Fruit fly (Drosophila melanogaster) whole organism, embryonic: ENCODE results near the gene CG15717.

ENCODE experiments used
- Atf6 ChIP-seq: fragments of 200-800 bp; sonication (Bioruptor generic); IDR thresholded peaks from 2 replicates; pipeline ENCODE4 v1.3.6; 2022; ENCODE audit warnings: missing biosample characterization, missing genetic modification characterization
- CG1024 ChIP-seq: fragments of 200-800 bp; sonication (Bioruptor generic); IDR thresholded peaks from 2 replicates; pipeline ENCODE4 v1.3.6; 2022; ENCODE audit warnings: missing biosample characterization, missing genetic modification characterization
- CG10431 ChIP-seq: fragments of 200-800 bp; sonication (Bioruptor generic); optimal IDR thresholded peaks from 3 replicates; lab custom pipeline; 2018; ENCODE audit warnings: missing biosample characterization, mild to moderate bottlenecking, missing genetic modification characterization
- CG11695 ChIP-seq: fragments of 200-800 bp; sonication (Bioruptor generic); IDR thresholded peaks from 3 replicates; pipeline ENCODE4 v1.3.6; 2022; ENCODE audit warnings: missing biosample characterization, missing genetic modification characterization
- CG11696 ChIP-seq: fragments of 200-800 bp; sonication (Bioruptor generic); IDR thresholded peaks from 2 replicates; pipeline ENCODE4 v1.3.6; 2022; ENCODE audit warnings: missing biosample characterization, missing genetic modification characterization
- CG15073 ChIP-seq: fragments of 200-800 bp; sonication (Bioruptor generic); optimal IDR thresholded peaks from 2 replicates; lab custom pipeline; 2016; ENCODE audit warnings: missing biosample characterization, missing genetic modification characterization
- CG2875 ChIP-seq: fragments of 200-800 bp; sonication (Bioruptor generic); optimal IDR thresholded peaks from 2 replicates; lab custom pipeline; 2017; ENCODE audit warnings: missing biosample characterization, mild to moderate bottlenecking, missing genetic modification characterization, missing genetic modification reagents
- CG3163 ChIP-seq: fragments of 200-800 bp; sonication (Bioruptor generic); optimal IDR thresholded peaks from 3 replicates; lab custom pipeline; 2016; ENCODE audit warnings: missing biosample characterization, missing genetic modification characterization
- CG3407 ChIP-seq: fragments of 200-800 bp; sonication (Bioruptor generic); optimal IDR thresholded peaks from 2 replicates; lab custom pipeline; 2018; ENCODE audit warnings: missing biosample characterization, mild to moderate bottlenecking, missing genetic modification characterization
- CG34376 ChIP-seq: fragments of 200-800 bp; sonication (Bioruptor generic); optimal IDR thresholded peaks from 2 replicates; lab custom pipeline; 2018; ENCODE audit warnings: missing biosample characterization, mild to moderate bottlenecking, missing genetic modification characterization
- CG7928 ChIP-seq: fragments of 200-800 bp; sonication (Bioruptor generic); optimal IDR thresholded peaks from 2 replicates; lab custom pipeline; 2017; ENCODE audit warnings: missing biosample characterization, mild to moderate bottlenecking, missing genetic modification characterization
- CG8281 ChIP-seq: fragments of 200-800 bp; sonication (Bioruptor generic); optimal IDR thresholded peaks from 2 replicates; lab custom pipeline; 2018; ENCODE audit warnings: missing biosample characterization, mild to moderate bottlenecking, missing genetic modification characterization, moderate library complexity
- CG8290 ChIP-seq, 3 experiments: fragments of 200-800 bp; sonication (Bioruptor generic); optimal IDR thresholded peaks; 2 replicates each; lab custom pipeline; 2016 to 2019; ENCODE audit warnings: missing biosample characterization in 3 of 3, missing genetic modification characterization in 3 of 3, mild to moderate bottlenecking in 2 of 3, moderate library complexity in 1 of 3
- CG9727 ChIP-seq: fragments of 200-800 bp; sonication (Bioruptor generic); optimal IDR thresholded peaks from 3 replicates; lab custom pipeline; 2017; ENCODE audit warnings: missing biosample characterization, mild to moderate bottlenecking, missing genetic modification characterization
- CHES-1-like ChIP-seq: fragments of 200-800 bp; sonication (Bioruptor generic); optimal IDR thresholded peaks from 2 replicates; lab custom pipeline; 2016; ENCODE audit warnings: missing biosample characterization, missing genetic modification characterization
- Dfd ChIP-seq, 2 experiments: fragments of >200 bp; optimal IDR thresholded peaks; 2 replicates each; lab custom pipeline; 2017; ENCODE audit warnings: missing biosample characterization in 2 of 2, missing genetic modification characterization in 2 of 2
- Doc2 ChIP-seq: fragments of 200-800 bp; sonication (Bioruptor generic); IDR thresholded peaks from 2 replicates; pipeline ENCODE4 v1.3.6; 2022; ENCODE audit warnings: missing biosample characterization, missing genetic modification characterization
- Dref ChIP-seq: fragments of 200-800 bp; sonication (Bioruptor generic); IDR thresholded peaks from 2 replicates; pipeline ENCODE4 v1.3.6; 2022; ENCODE audit warnings: missing biosample characterization, missing genetic modification characterization
- Eip74EF ChIP-seq, 2 experiments: fragments of 200-800 bp in 1 of 2; fragments of >200 bp in 1 of 2; sonication (Bioruptor generic) in 1 of 2; optimal IDR thresholded peaks; 2 replicates each; lab custom pipeline; 2017 to 2019; ENCODE audit warnings: missing biosample characterization in 2 of 2, missing genetic modification characterization in 2 of 2, mild to moderate bottlenecking in 1 of 2, moderate library complexity in 1 of 2
- Ets97D ChIP-seq: fragments of 200-800 bp; sonication (Bioruptor generic); optimal IDR thresholded peaks from 3 replicates; lab custom pipeline; 2016; ENCODE audit warnings: missing biosample characterization, missing genetic modification characterization
- Hmr ChIP-seq: fragments of 200-800 bp; sonication (Bioruptor generic); optimal IDR thresholded peaks from 3 replicates; lab custom pipeline; 2017; ENCODE audit warnings: mild to moderate bottlenecking, missing biosample characterization, missing genetic modification reagents, missing genetic modification characterization
- Hmx ChIP-seq: fragments of 200-800 bp; sonication (Bioruptor generic); optimal IDR thresholded peaks from 2 replicates; lab custom pipeline; 2016; ENCODE audit warnings: missing biosample characterization, missing genetic modification characterization
- Myb ChIP-seq: fragments of 200-800 bp; sonication (Bioruptor generic); optimal IDR thresholded peaks from 2 replicates; lab custom pipeline; 2016; ENCODE audit warnings: missing biosample characterization, missing genetic modification characterization
- PHDP ChIP-seq: fragments of 200-800 bp; sonication (Bioruptor generic); optimal IDR thresholded peaks from 3 replicates; lab custom pipeline; 2018; ENCODE audit warnings: missing biosample characterization, mild to moderate bottlenecking, missing genetic modification characterization, moderate library complexity
- Spps ChIP-seq: fragments of 200-800 bp; sonication (Bioruptor generic); optimal IDR thresholded peaks from 2 replicates; lab custom pipeline; 2018; ENCODE audit warnings: missing biosample characterization, mild to moderate bottlenecking, missing genetic modification characterization
- TFAM ChIP-seq: fragments of 200-800 bp; sonication (Bioruptor generic); optimal IDR thresholded peaks from 2 replicates; lab custom pipeline; 2017; ENCODE audit warnings: missing biosample characterization, missing genetic modification characterization, inconsistent platforms
- Taf1 ChIP-seq: fragments of 200-800 bp; sonication (Bioruptor generic); IDR thresholded peaks from 2 replicates; pipeline ENCODE4 v1.3.6; 2022; ENCODE audit warnings: missing biosample characterization, missing genetic modification characterization
- ab ChIP-seq: fragments of 200-800 bp; sonication (Bioruptor generic); optimal IDR thresholded peaks from 2 replicates; lab custom pipeline; 2016; ENCODE audit warnings: missing biosample characterization, missing genetic modification characterization
- eve ChIP-seq, 2 experiments: fragments of >200 bp; optimal IDR thresholded peaks; 2 replicates each; lab custom pipeline; 2017; ENCODE audit warnings: missing biosample characterization in 2 of 2, missing genetic modification characterization in 2 of 2
- fd64A ChIP-seq: fragments of 200-800 bp; sonication (Bioruptor generic); optimal IDR thresholded peaks from 3 replicates; lab custom pipeline; 2018; ENCODE audit warnings: missing biosample characterization, mild to moderate bottlenecking, missing genetic modification characterization
- inv ChIP-seq: fragments of 200-800 bp; sonication (Bioruptor generic); IDR thresholded peaks from 2 replicates; pipeline ENCODE4 v1.3.6; 2022; ENCODE audit warnings: missing biosample characterization, missing genetic modification characterization; ENCODE audit not compliant: partially characterized antibody
- kay ChIP-seq: fragments of 200-800 bp; sonication (Bioruptor generic); optimal IDR thresholded peaks from 2 replicates; lab custom pipeline; 2016; ENCODE audit warnings: missing biosample characterization, missing genetic modification characterization
- ken ChIP-seq: fragments of 200-800 bp; sonication (Bioruptor generic); IDR thresholded peaks from 3 replicates; pipeline ENCODE4 v1.3.6; 2022; ENCODE audit warnings: missing biosample characterization, missing genetic modification characterization
- nau ChIP-seq: fragments of 200-800 bp; sonication (Bioruptor generic); optimal IDR thresholded peaks from 3 replicates; lab custom pipeline; 2017; ENCODE audit warnings: missing biosample characterization, mild to moderate bottlenecking, missing genetic modification characterization, missing genetic modification reagents
- pan ChIP-seq, 4 experiments: fragments of >200 bp in 3 of 4; fragments of 200-800 bp in 1 of 4; sonication (Bioruptor generic) in 1 of 4; optimal IDR thresholded peaks in 3 of 4; IDR thresholded peaks in 1 of 4; 2 replicates each; pipeline versions ENCODE4 v1.3.6 to Lab custom; 2017 to 2022; ENCODE audit warnings: missing biosample characterization in 2 of 4, missing genetic modification characterization in 2 of 4, mixed read lengths in 1 of 4
- peb ChIP-seq: fragments of 200-800 bp; sonication (Bioruptor generic); IDR thresholded peaks from 2 replicates; pipeline ENCODE4 v1.3.6; 2022; ENCODE audit warnings: missing biosample characterization, missing genetic modification characterization
- pita ChIP-seq: fragments of 200-800 bp; sonication (Bioruptor generic); optimal IDR thresholded peaks from 2 replicates; lab custom pipeline; 2017; ENCODE audit warnings: missing biosample characterization, mild to moderate bottlenecking, missing genetic modification characterization
- pnt ChIP-seq: fragments of 200-800 bp; sonication (Bioruptor generic); optimal IDR thresholded peaks from 3 replicates; lab custom pipeline; 2016; ENCODE audit warnings: missing biosample characterization, missing genetic modification characterization
- sc ChIP-seq, 3 experiments: fragments of >200 bp in 2 of 3; fragments of 200-800 bp in 1 of 3; sonication (Bioruptor generic) in 1 of 3; optimal IDR thresholded peaks; 2 replicates in 2 of 3; 3 replicates in 1 of 3; lab custom pipeline; 2017; ENCODE audit warnings: mild to moderate bottlenecking in 1 of 3, missing biosample characterization in 1 of 3, missing genetic modification characterization in 1 of 3, missing genetic modification reagents in 1 of 3
- sd ChIP-seq: fragments of 200-800 bp; sonication (Bioruptor generic); optimal IDR thresholded peaks from 3 replicates; lab custom pipeline; 2018; ENCODE audit warnings: missing biosample characterization, mild to moderate bottlenecking, missing genetic modification characterization, moderate library complexity
- sim ChIP-seq: fragments of 200-800 bp; sonication (Bioruptor generic); IDR thresholded peaks from 2 replicates; pipeline ENCODE4 v1.3.6; 2022; ENCODE audit warnings: missing biosample characterization, missing genetic modification characterization
- sisA ChIP-seq: fragments of 200-800 bp; sonication (Bioruptor generic); IDR thresholded peaks from 2 replicates; pipeline ENCODE4 v1.3.6; 2022; ENCODE audit warnings: missing biosample characterization, missing genetic modification characterization
- toy ChIP-seq: fragments of 200-800 bp; sonication (Bioruptor generic); IDR thresholded peaks from 2 replicates; pipeline ENCODE4 v1.3.6; 2022; ENCODE audit warnings: missing biosample characterization, missing genetic modification characterization
- ttk ChIP-seq: fragments of 200-800 bp; sonication (Bioruptor generic); IDR thresholded peaks from 2 replicates; pipeline ENCODE4 v2.1.2; 2022; ENCODE audit warnings: missing biosample characterization, missing genetic modification characterization
- unpg ChIP-seq: fragments of 200-800 bp; sonication (Bioruptor generic); optimal IDR thresholded peaks from 3 replicates; lab custom pipeline; 2018; ENCODE audit warnings: missing biosample characterization, mild to moderate bottlenecking, missing genetic modification characterization, moderate library complexity
- vnd ChIP-seq: fragments of 200-800 bp; sonication (Bioruptor generic); IDR thresholded peaks from 3 replicates; pipeline ENCODE4 v1.3.6; 2022; ENCODE audit warnings: missing biosample characterization, missing genetic modification characterization; ENCODE audit not compliant: partially characterized antibody
- wek ChIP-seq: fragments of 200-800 bp; sonication (Bioruptor generic); optimal IDR thresholded peaks from 3 replicates; lab custom pipeline; 2018; ENCODE audit warnings: missing biosample characterization, mild to moderate bottlenecking, missing genetic modification characterization, moderate library complexity
- z ChIP-seq: fragments of 200-800 bp; sonication (Bioruptor generic); IDR thresholded peaks from 3 replicates; pipeline ENCODE4 v1.3.6; 2022; ENCODE audit warnings: missing biosample characterization, missing genetic modification characterization

The CG15717 gene

DNA sequence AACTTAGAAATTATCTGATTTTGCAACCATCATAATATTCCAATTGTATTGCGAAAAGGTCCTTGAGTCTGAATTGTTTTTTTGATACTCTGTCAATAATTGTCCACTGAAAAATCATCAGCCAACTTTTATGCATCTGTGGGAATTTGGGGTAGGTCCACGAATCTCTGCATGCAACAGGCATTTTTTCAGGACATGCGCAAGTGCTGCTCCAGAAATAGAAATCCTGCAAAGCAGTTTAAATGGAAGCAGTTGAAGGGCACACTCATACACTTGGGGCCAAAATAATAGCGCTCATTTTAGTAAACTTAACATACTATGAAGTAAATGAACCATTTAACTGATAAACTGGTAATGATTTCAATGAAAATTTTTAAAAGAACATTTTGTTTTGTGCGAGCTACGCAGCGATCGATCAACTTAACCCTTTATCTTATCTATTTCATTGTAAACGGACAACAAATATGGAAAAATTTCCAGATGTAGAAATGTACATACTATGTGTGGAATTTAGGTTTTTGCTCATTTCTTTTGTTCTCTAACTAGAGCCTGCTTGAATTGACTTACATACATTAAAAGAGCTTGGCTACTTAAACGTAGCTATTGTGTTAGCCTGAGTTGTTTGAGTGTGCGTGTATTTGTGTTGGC, 1.5 kb downstream of the CG15717 start (continued):
- TF ChIP-seq vnd (GFP tag; lab: Robert Waterston, UW) (no peak), CHES-1-like (GFP tag; lab: Kevin White, UChicago) (peak; percentile 49), toy (GFP tag; lab: Robert Waterston, UW) (no peak), Myb (GFP tag; lab: Kevin White, UChicago) (no peak), pnt (peak; percentile 71), wek (GFP tag; lab: Kevin White, UChicago) (no peak), z (GFP tag; lab: Robert Waterston, UW) (no peak), Dfd (GFP tag; optimal IDR thresholded peaks at IDR 0.05; lab: Kevin White, UChicago) (no peak), Eip74EF (GFP tag; optimal IDR thresholded peaks at IDR 0.05; lab: Kevin White, UChicago) (peak in 1 of 2 experiments; percentile 72), PHDP (peak; percentile 75), Doc2 (GFP tag; lab: Robert Waterston, UW) (no peak), CG8290 (GFP tag; optimal IDR thresholded peaks at IDR 0.05; lab: Kevin White, UChicago) (peak; percentile 13), CG8290 (tag; optimal IDR thresholded peaks at IDR 0.05; lab: Kevin White, UChicago) (peak in 1 of 2 experiments; percentile 40), Atf6 (0 out of 2 replicates have a peak, but pooled peaks have one; percentile 30), Dref (GFP tag; lab: Robert Waterston, UW) (no peak), CG8281 (tag; lab: Kevin White, UChicago) (peak; percentile 52), ttk (GFP tag; lab: Robert Waterston, UW) (no peak), ab (peak; percentile 29), CG3407 (GFP tag; lab: Kevin White, UChicago) (peak; percentile 35), sd (peak; percentile 69), eve (GFP tag; optimal IDR thresholded peaks at IDR 0.05; lab: Kevin White, UChicago) (peak in 1 of 2 experiments; percentile 92), CG15073 (peak; percentile 7), inv (GFP tag; lab: Robert Waterston, UW) (no peak), Hmx (GFP tag; lab: Kevin White, UChicago) (peak; percentile 25), Taf1 (no peak), TFAM (no peak), CG2875 (peak; percentile 46), CG34376 (GFP tag; lab: Kevin White, UChicago) (peak; percentile 63), peb (GFP tag; lab: Robert Waterston, UW) (no peak), CG3163 (GFP tag; lab: Kevin White, UChicago) (no peak), sim (GFP tag; lab: Robert Waterston, UW) (peak; percentile 34; the same call in 1 of the 2 replicates), pan (optimal IDR thresholded peaks at IDR 0.05; lab: Kevin White, UChicago) (no peak), pan (GFP tag; optimal IDR thresholded peaks at IDR 0.05 in 1 of 2, IDR thresholded peaks at IDR 0.05 in 1 of 2) (no peak), CG1024 (0 out of 2 replicates have a peak, but pooled peaks have one; percentile 38), Ets97D (GFP tag; lab: Kevin White, UChicago) (no peak), CG9727 (peak; percentile 81), ken (GFP tag; lab: Robert Waterston, UW) (peak; percentile 66; the same call in 1 of the 3 replicates), CG10431 (GFP tag; lab: Kevin White, UChicago) (peak; percentile 65), sisA (GFP tag; lab: Robert Waterston, UW) (0 out of 2 replicates have a peak, but pooled peaks have one; percentile 16), pita (no peak), CG11696 (GFP tag; lab: Robert Waterston, UW) (peak; percentile 91; the same call in 1 of the 2 replicates), Spps (tag; lab: Kevin White, UChicago) (peak; percentile 54), nau (GFP tag; lab: Kevin White, UChicago) (peak; percentile 70), sc (optimal IDR thresholded peaks at IDR 0.05; lab: Kevin White, UChicago) (no peak), sc (GFP tag; optimal IDR thresholded peaks at IDR 0.05; lab: Kevin White, UChicago) (peak; percentile 54), unpg (peak; percentile 62), CG11695 (GFP tag; lab: Robert Waterston, UW) (peak; percentile 45; the same call in 1 of the 3 replicates), fd64A (GFP tag; lab: Kevin White, UChicago) (peak; percentile 9), CG7928 (peak; percentile 9), Hmr (GFP tag; lab: Kevin White, UChicago) (peak; percentile 79), kay (GFP tag; lab: Kevin White, UChicago) (no peak)
